Worm (Caenorhabditis elegans): ENCODE data around the gene K02F3.12.

Gene K02F3.12

DNA sequence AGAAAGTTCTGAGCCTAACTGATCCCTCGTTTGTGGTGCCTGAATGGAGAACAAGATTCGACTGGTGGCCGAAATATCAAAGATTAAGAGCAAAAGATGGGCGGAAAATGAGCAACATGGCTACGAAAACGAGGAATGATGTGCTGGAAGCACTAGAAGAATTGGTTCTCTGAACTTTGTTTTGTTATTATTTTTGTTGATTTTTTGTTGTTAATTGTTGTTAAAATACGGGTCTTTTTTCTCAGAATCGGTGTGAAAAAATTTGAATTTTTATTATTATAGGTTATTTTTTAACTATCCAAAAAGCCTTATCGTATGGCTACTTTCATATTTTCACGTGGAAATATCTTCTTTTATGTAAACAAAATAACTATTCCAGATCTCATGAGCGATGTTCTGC, at the start of gene K02F3.12:
Gene K02F3.12, plus strand, starts transcription at position 301 of the 400 bp plus-strand sequence.
- TF ChIP-seq dao-5 (tag; optimal IDR thresholded peaks at IDR 0.05) (no peak), W03F9.2 (tag; optimal IDR thresholded peaks at IDR 0.05) (no peak), him-1 (tag; optimal IDR thresholded peaks at IDR 0.05) (no peak)

- no peak for TF ChIP-seq him-1 (tag; optimal IDR thresholded peaks at IDR 0.05)
- no peak for TF ChIP-seq dao-5 (tag; optimal IDR thresholded peaks at IDR 0.05)
- TF ChIP-seq W03F9.2 (tag; optimal IDR thresholded peaks at IDR 0.05): no peak
These were observed 44.8 kb upstream of the K02F3.12 start, which contains the start of gene daf-7 for ce11 chrIII:811544-811943. Gene daf-7, plus strand, starts transcription at chrIII:811844.

- TF ChIP-seq him-1 (tag; optimal IDR thresholded peaks at IDR 0.05) (no peak), W03F9.2 (tag; optimal IDR thresholded peaks at IDR 0.05) (no peak), dao-5 (tag; optimal IDR thresholded peaks at IDR 0.05) (no peak)
These were observed 40.5 kb upstream of the K02F3.12 start, which contains the start of gene dac-1 for ce11 chrIII:815845-816244. Gene dac-1, plus strand, starts transcription at chrIII:816145.

DNA sequence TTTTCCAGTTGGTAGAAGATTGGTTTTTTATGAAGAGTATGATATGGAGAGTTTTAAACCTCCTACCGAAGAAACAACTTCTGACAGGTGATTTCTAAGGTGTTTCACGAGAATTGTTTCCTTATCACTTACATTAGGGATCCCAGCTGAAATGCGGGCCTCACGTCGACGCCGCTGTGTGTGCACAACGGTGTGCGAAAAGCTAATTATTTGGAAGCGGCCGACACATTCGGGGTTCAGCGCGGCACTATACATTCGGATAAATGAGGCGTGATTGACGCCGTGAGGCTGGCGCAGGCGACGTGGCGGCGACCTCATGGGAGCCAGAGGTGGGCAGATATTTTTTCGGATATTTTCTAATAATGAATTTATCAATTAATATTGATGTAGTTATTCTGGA, 37.0 kb upstream of the K02F3.12 start:
- TF ChIP-seq him-1 (tag; optimal IDR thresholded peaks at IDR 0.05) (no peak), dao-5 (tag; optimal IDR thresholded peaks at IDR 0.05) (no peak), W03F9.2 (tag; optimal IDR thresholded peaks at IDR 0.05) (no peak)

ce11 chrIII:822546-823272, 33.7 kb upstream of the K02F3.12 start, which contains the start of gene clec-149:
Gene clec-149, plus strand, starts transcription at chrIII:823222.
- TF ChIP-seq him-1 (tag; optimal IDR thresholded peaks at IDR 0.05) (no peak), W03F9.2 (tag; optimal IDR thresholded peaks at IDR 0.05) (no peak), dao-5 (tag; optimal IDR thresholded peaks at IDR 0.05) (no peak)

DNA sequence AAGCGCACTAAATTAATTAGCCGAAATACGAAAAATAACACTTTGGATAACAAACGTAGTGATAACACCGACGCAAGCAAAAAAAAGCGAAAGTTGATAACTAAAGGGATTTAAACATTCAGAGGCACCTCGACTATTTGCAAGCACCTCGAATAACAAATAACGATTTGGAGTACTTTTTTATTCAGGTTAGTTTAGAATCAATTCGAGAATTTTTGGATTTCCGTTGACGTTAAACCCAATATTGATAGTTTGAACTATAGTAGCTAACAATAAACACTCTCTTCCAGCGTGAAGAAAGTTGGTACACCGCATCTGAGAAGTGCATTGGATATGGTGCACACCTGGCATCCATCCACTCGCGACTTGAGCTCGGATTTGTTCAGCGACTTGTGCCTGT, 31.1 kb upstream of the K02F3.12 start:
- TF ChIP-seq dao-5 (tag; optimal IDR thresholded peaks at IDR 0.05): no peak
- TF ChIP-seq him-1 (tag; optimal IDR thresholded peaks at IDR 0.05): no peak
- TF ChIP-seq W03F9.2 (tag; optimal IDR thresholded peaks at IDR 0.05): no peak

- TF ChIP-seq dao-5 (tag; optimal IDR thresholded peaks at IDR 0.05) (no peak), him-1 (tag; optimal IDR thresholded peaks at IDR 0.05) (no peak), W03F9.2 (tag; optimal IDR thresholded peaks at IDR 0.05) (no peak)
These were observed 24.4 kb upstream of the K02F3.12 start, which contains the start of gene ceeh-1 for ce11 chrIII:831961-832360. Gene ceeh-1, minus strand, starts transcription at chrIII:832277.

ce11 chrIII:832855-833504, 23.4 kb upstream of the K02F3.12 start, which contains the start of gene zip-2:
Gene zip-2, plus strand, starts transcription at chrIII:832982.
- TF ChIP-seq dao-5 (tag; optimal IDR thresholded peaks at IDR 0.05) (no peak), him-1 (tag; optimal IDR thresholded peaks at IDR 0.05) (no peak), W03F9.2 (tag; optimal IDR thresholded peaks at IDR 0.05) (no peak)

DNA sequence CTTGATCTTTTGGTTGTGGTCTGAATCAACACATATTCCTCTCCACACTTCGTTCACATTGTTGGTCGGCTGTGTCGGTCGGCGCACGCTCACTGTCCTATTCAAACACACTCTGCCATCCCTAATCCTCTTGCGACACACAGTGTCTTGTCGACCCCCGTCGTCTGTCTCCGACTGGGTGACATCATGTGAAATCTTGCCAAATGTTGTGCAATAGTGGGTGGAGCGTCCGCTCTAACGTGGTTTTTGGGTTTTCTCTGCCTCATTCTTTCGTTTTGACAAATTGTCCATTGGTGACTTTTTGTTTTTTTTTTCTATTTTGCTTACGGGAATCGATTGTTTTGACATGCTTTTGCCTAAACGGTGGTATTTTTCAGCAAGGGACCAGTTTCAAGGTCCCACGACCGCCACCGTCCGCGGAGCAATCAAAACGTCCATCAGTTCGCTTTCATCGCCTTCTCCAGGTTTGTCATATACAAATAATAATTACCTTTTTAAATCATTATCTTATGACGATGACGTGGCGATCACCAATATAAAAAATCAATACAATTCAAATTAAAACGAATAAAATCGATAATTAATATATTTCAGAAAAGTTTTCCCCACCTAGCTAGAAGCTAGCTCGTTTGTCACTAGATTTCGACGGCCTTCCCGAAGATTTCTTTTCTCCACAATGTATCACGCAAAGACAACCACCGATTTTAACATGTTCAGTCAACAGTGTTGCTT, 22.5 kb upstream of the K02F3.12 start:
- TF ChIP-seq W03F9.2 (tag; optimal IDR thresholded peaks at IDR 0.05) (peak; percentile 78), dao-5 (tag; optimal IDR thresholded peaks at IDR 0.05) (no peak), him-1 (tag; optimal IDR thresholded peaks at IDR 0.05) (peak; percentile 31)

DNA sequence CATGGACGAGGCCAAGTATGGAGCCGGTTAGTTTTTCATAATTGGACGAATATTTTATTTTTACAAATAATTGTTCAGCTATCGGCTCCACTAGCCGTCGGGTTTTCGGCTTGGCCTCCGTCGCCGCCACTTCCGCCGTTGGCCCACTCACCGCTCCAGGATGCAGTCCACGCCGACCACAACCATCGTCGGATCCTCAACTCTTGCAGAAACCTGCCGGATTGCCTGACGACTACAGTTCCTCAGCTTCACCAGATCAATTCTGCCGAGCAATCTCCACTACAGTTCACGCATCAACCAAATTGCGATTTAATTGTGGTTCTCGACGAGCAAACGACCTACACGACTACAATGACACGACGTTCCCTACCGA, 21.9 kb upstream of the K02F3.12 start:
- TF ChIP-seq him-1 (tag; optimal IDR thresholded peaks at IDR 0.05) (no peak), W03F9.2 (tag; optimal IDR thresholded peaks at IDR 0.05) (no peak), dao-5 (tag; optimal IDR thresholded peaks at IDR 0.05) (no peak)

- TF ChIP-seq dao-5 (tag; optimal IDR thresholded peaks at IDR 0.05): no peak
- no peak for TF ChIP-seq W03F9.2 (tag; optimal IDR thresholded peaks at IDR 0.05)
- TF ChIP-seq him-1 (tag; optimal IDR thresholded peaks at IDR 0.05): no peak
These were observed 21.2 kb upstream of the K02F3.12 start for ce11 chrIII:835208-835607.

DNA sequence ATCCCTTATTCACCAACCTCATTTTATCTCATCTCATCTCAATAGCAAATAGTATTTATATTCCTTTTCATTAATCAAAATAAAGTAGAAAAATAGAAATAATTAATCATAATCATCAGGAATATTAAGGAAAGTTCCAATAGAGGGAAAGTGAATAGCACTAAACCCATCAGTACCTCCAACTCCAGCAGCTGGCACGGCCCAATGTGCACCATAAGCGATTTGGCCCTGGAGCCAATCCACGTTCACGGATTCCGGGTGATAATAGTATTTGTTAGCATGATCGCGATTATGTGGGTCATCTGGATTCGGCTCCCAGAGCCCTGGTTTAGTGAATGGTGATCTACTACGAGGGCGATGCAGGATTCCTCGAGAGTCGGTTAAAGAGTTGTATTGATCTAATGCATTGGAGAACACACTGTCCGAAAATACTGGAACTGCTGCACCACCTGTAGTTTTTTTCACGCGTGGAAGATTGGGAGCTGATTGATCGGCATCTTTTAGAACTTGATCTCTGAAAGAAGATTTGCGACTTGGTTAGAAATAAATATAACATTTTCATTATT, 20.6 kb upstream of the K02F3.12 start:
- peak; percentile 81 for TF ChIP-seq him-1 (tag; optimal IDR thresholded peaks at IDR 0.05)
- TF ChIP-seq W03F9.2 (tag; optimal IDR thresholded peaks at IDR 0.05): peak; percentile 1
- TF ChIP-seq dao-5 (tag; optimal IDR thresholded peaks at IDR 0.05): peak; percentile 60

DNA sequence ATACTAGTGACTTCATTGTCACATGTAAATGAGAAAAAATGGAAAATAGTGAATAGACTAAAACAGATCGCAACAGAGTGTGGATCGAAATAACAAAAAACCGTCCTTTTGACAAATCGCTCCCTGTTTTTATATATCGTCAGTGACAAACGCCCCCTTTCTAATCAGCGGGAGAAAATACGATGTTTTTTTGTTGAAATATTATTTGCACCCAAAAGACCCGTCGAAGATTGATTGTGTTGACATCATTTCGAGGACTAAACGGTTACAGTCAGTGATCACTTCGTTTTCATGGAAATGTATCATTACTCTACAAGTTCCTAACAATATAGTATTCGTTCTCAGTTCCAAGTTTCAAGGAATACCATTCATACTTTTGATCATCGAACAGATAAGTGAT, 16.9 kb upstream of the K02F3.12 start, which contains the start of gene dos-3:
Gene dos-3, minus strand, starts transcription at position 101 of the 400 bp plus-strand sequence.
- no peak for TF ChIP-seq dao-5 (tag; optimal IDR thresholded peaks at IDR 0.05)
- TF ChIP-seq him-1 (tag; optimal IDR thresholded peaks at IDR 0.05): no peak
- no peak for TF ChIP-seq W03F9.2 (tag; optimal IDR thresholded peaks at IDR 0.05)
